Fruit fly (Drosophila melanogaster) whole organism, embryonic: ENCODE measurements around the gene CG32719.

Experiments used
- ATbp ChIP-seq: fragments of 200-800 bp; sonication (Bioruptor generic); optimal IDR thresholded peaks from 2 replicates; lab custom pipeline; 2017; ENCODE audit warnings: missing biosample characterization, mild to moderate bottlenecking, missing genetic modification characterization, missing genetic modification reagents
- Adf1 ChIP-seq: fragments of 200-800 bp; sonication (Bioruptor generic); IDR thresholded peaks from 2 replicates; pipeline ENCODE4 v1.3.6; 2022; ENCODE audit warnings: missing biosample characterization, missing genetic modification characterization
- Asciz ChIP-seq: fragments of 200-800 bp; sonication (Bioruptor generic); optimal IDR thresholded peaks from 2 replicates; lab custom pipeline; 2017; ENCODE audit warnings: missing biosample characterization, mild to moderate bottlenecking, missing genetic modification characterization, missing genetic modification reagents
- B-H2 ChIP-seq: fragments of 200-800 bp; sonication (Bioruptor generic); optimal IDR thresholded peaks from 2 replicates; lab custom pipeline; 2018; ENCODE audit warnings: missing biosample characterization, mild to moderate bottlenecking, missing genetic modification characterization
- CG11456 ChIP-seq: fragments of 200-800 bp; sonication (Bioruptor generic); IDR thresholded peaks from 3 replicates; pipeline ENCODE4 v1.3.6; 2022; ENCODE audit warnings: missing biosample characterization, missing genetic modification characterization
- CG11560 ChIP-seq: fragments of 200-800 bp; sonication (Bioruptor generic); IDR thresholded peaks from 3 replicates; pipeline ENCODE4 v1.3.6; 2022; ENCODE audit warnings: missing biosample characterization, missing genetic modification characterization
- CG11695 ChIP-seq: fragments of 200-800 bp; sonication (Bioruptor generic); IDR thresholded peaks from 3 replicates; pipeline ENCODE4 v1.3.6; 2022; ENCODE audit warnings: missing biosample characterization, missing genetic modification characterization
- CG12942 ChIP-seq: fragments of 200-800 bp; sonication (Bioruptor generic); optimal IDR thresholded peaks from 3 replicates; lab custom pipeline; 2016; ENCODE audit warnings: missing biosample characterization, missing genetic modification characterization
- CG13296 ChIP-seq: fragments of 200-800 bp; sonication (Bioruptor generic); optimal IDR thresholded peaks from 3 replicates; lab custom pipeline; 2018; ENCODE audit warnings: missing biosample characterization, mild to moderate bottlenecking, missing genetic modification characterization
- CG14014 ChIP-seq: fragments of 200-800 bp; sonication (Bioruptor generic); IDR thresholded peaks from 2 replicates; pipeline ENCODE4 v1.3.6; 2022; ENCODE audit warnings: missing biosample characterization, missing genetic modification characterization
- CG14050 ChIP-seq: fragments of 200-800 bp; sonication (Bioruptor generic); IDR thresholded peaks from 3 replicates; pipeline ENCODE4 v1.3.6; 2022; ENCODE audit warnings: missing biosample characterization, missing genetic modification characterization
- CG14441 ChIP-seq: fragments of 200-800 bp; sonication (Bioruptor generic); IDR thresholded peaks from 2 replicates; pipeline ENCODE4 v1.3.6; 2022; ENCODE audit warnings: missing biosample characterization, missing genetic modification characterization
- CG1602 ChIP-seq: fragments of 200-800 bp; sonication (Bioruptor generic); optimal IDR thresholded peaks from 3 replicates; lab custom pipeline; 2016; ENCODE audit warnings: missing biosample characterization, missing genetic modification characterization
- CG17385 ChIP-seq: fragments of 200-800 bp; sonication (Bioruptor generic); optimal IDR thresholded peaks from 3 replicates; lab custom pipeline; 2018; ENCODE audit warnings: missing biosample characterization, mild to moderate bottlenecking, missing genetic modification characterization
- CG2678 ChIP-seq: fragments of 200-800 bp; sonication (Bioruptor generic); optimal IDR thresholded peaks from 3 replicates; lab custom pipeline; 2019; ENCODE audit warnings: missing biosample characterization, mild to moderate bottlenecking, missing genetic modification characterization, moderate library complexity
- CG2875 ChIP-seq: fragments of 200-800 bp; sonication (Bioruptor generic); optimal IDR thresholded peaks from 2 replicates; lab custom pipeline; 2017; ENCODE audit warnings: missing biosample characterization, mild to moderate bottlenecking, missing genetic modification characterization, missing genetic modification reagents
- CG32767 ChIP-seq: fragments of 200-800 bp; sonication (Bioruptor generic); IDR thresholded peaks from 2 replicates; pipeline ENCODE4 v1.3.6; 2022; ENCODE audit warnings: missing biosample characterization, missing genetic modification characterization
- CG7271 ChIP-seq: fragments of 200-800 bp; sonication (Bioruptor generic); optimal IDR thresholded peaks from 2 replicates; lab custom pipeline; 2018; ENCODE audit warnings: missing biosample characterization, mild to moderate bottlenecking, missing genetic modification characterization, moderate library complexity
- CG8290 ChIP-seq, 3 experiments: fragments of 200-800 bp; sonication (Bioruptor generic); optimal IDR thresholded peaks; 2 replicates each; lab custom pipeline; 2016 to 2019; ENCODE audit warnings: missing biosample characterization in 3 of 3, missing genetic modification characterization in 3 of 3, mild to moderate bottlenecking in 2 of 3, moderate library complexity in 1 of 3
- CG9609 ChIP-seq: fragments of 200-800 bp; sonication (Bioruptor generic); optimal IDR thresholded peaks from 3 replicates; lab custom pipeline; 2016; ENCODE audit warnings: missing biosample characterization, missing genetic modification characterization
- CG9727 ChIP-seq: fragments of 200-800 bp; sonication (Bioruptor generic); optimal IDR thresholded peaks from 3 replicates; lab custom pipeline; 2017; ENCODE audit warnings: missing biosample characterization, mild to moderate bottlenecking, missing genetic modification characterization
- Doc2 ChIP-seq: fragments of 200-800 bp; sonication (Bioruptor generic); IDR thresholded peaks from 2 replicates; pipeline ENCODE4 v1.3.6; 2022; ENCODE audit warnings: missing biosample characterization, missing genetic modification characterization
- Hsf ChIP-seq: fragments of 200-800 bp; sonication (Bioruptor generic); optimal IDR thresholded peaks from 3 replicates; lab custom pipeline; 2016; ENCODE audit warnings: missing biosample characterization, missing genetic modification characterization
- Jarid2 ChIP-seq: fragments of 200-800 bp; sonication (Bioruptor generic); optimal IDR thresholded peaks from 3 replicates; lab custom pipeline; 2017; ENCODE audit warnings: mild to moderate bottlenecking, missing biosample characterization, missing genetic modification reagents, missing genetic modification characterization
- Lpt ChIP-seq: fragments of >200 bp; optimal IDR thresholded peaks from 2 replicates; lab custom pipeline; 2018; ENCODE audit warnings: missing biosample characterization, missing genetic modification characterization
- Optix ChIP-seq: fragments of 200-800 bp; sonication (Bioruptor generic); IDR thresholded peaks from 3 replicates; pipeline ENCODE4 v1.3.6; 2022; ENCODE audit warnings: missing biosample characterization, missing genetic modification characterization
- PHDP ChIP-seq: fragments of 200-800 bp; sonication (Bioruptor generic); optimal IDR thresholded peaks from 3 replicates; lab custom pipeline; 2018; ENCODE audit warnings: missing biosample characterization, mild to moderate bottlenecking, missing genetic modification characterization, moderate library complexity
- Ravus ChIP-seq: fragments of 200-800 bp; sonication (Bioruptor generic); IDR thresholded peaks from 2 replicates; pipeline ENCODE4 v1.3.6; 2022; ENCODE audit warnings: missing biosample characterization, missing genetic modification characterization
- Ssrp ChIP-seq: fragments of 200-800 bp; sonication (Bioruptor generic); optimal IDR thresholded peaks from 2 replicates; lab custom pipeline; 2018; ENCODE audit warnings: missing biosample characterization, mild to moderate bottlenecking, missing genetic modification characterization, moderate library complexity
- Stat92E ChIP-seq, 3 experiments: fragments of >200 bp in 2 of 3; fragments of 200-800 bp in 1 of 3; sonication (Bioruptor generic) in 1 of 3; optimal IDR thresholded peaks; 2 replicates each; lab custom pipeline; 2017 to 2019; ENCODE audit warnings: missing biosample characterization in 3 of 3, missing genetic modification characterization in 3 of 3, mild to moderate bottlenecking in 1 of 3, moderate library complexity in 1 of 3
- Trl ChIP-seq, 3 experiments: fragments of >200 bp in 2 of 3; fragments of 200-800 bp in 1 of 3; sonication (Bioruptor generic) in 1 of 3; optimal IDR thresholded peaks; 2 replicates in 1 of 3; 3 replicates in 2 of 3; lab custom pipeline; 2016 to 2017; ENCODE audit warnings: missing biosample characterization in 1 of 3, missing genetic modification characterization in 1 of 3
- Xrp1 ChIP-seq: fragments of 200-800 bp; sonication (Bioruptor generic); IDR thresholded peaks from 2 replicates; pipeline ENCODE4 v1.3.6; 2022; ENCODE audit warnings: missing biosample characterization, missing genetic modification characterization
- abd-A ChIP-seq: fragments of 200-800 bp; sonication (Bioruptor generic); optimal IDR thresholded peaks from 3 replicates; lab custom pipeline; 2019; ENCODE audit warnings: missing biosample characterization, mild to moderate bottlenecking, missing genetic modification characterization, moderate library complexity
- amos ChIP-seq: fragments of 200-800 bp; sonication (Bioruptor generic); IDR thresholded peaks from 2 replicates; pipeline ENCODE4 v1.3.6; 2022; ENCODE audit warnings: missing biosample characterization, missing genetic modification characterization; ENCODE audit not compliant: partially characterized antibody
- ara ChIP-seq: fragments of 200-800 bp; sonication (Bioruptor generic); IDR thresholded peaks from 2 replicates; pipeline ENCODE4 v1.3.6; 2022; ENCODE audit warnings: missing biosample characterization, missing genetic modification characterization
- ash1 ChIP-seq: fragments of 200-800 bp; sonication (Bioruptor generic); optimal IDR thresholded peaks from 2 replicates; lab custom pipeline; 2018; ENCODE audit warnings: missing biosample characterization, mild to moderate bottlenecking, missing genetic modification characterization
- br ChIP-seq: fragments of >200 bp; optimal IDR thresholded peaks from 2 replicates; lab custom pipeline; 2017
- caup ChIP-seq: fragments of 200-800 bp; sonication (Bioruptor generic); optimal IDR thresholded peaks from 3 replicates; lab custom pipeline; 2017; ENCODE audit warnings: missing biosample characterization, mild to moderate bottlenecking, missing genetic modification characterization, moderate library complexity; ENCODE audit not compliant: severe bottlenecking
- croc ChIP-seq: fragments of 200-800 bp; sonication (Bioruptor generic); conservative IDR thresholded peaks from 3 replicates; pipeline ENCODE4 v1.3.6; 2022; ENCODE audit warnings: missing biosample characterization, missing genetic modification characterization
- dysf ChIP-seq: fragments of 200-800 bp; sonication (Bioruptor generic); IDR thresholded peaks from 3 replicates; pipeline ENCODE4 v1.3.6; 2022; ENCODE audit warnings: missing biosample characterization, missing genetic modification characterization
- fd96Cb ChIP-seq: fragments of 200-800 bp; sonication (Bioruptor generic); optimal IDR thresholded peaks from 2 replicates; lab custom pipeline; 2018; ENCODE audit warnings: missing biosample characterization, mild to moderate bottlenecking, missing genetic modification characterization, moderate library complexity
- hb ChIP-seq: fragments of 200-800 bp; sonication (Bioruptor generic); IDR thresholded peaks from 3 replicates; pipeline ENCODE4 v1.3.6; 2022; ENCODE audit warnings: missing biosample characterization, missing genetic modification characterization; ENCODE audit not compliant: partially characterized antibody
- mld ChIP-seq: fragments of 200-800 bp; sonication (Bioruptor generic); IDR thresholded peaks from 3 replicates; pipeline ENCODE4 v1.3.6; 2022; ENCODE audit warnings: missing biosample characterization, missing genetic modification characterization; ENCODE audit not compliant: partially characterized antibody
- pb ChIP-seq: fragments of 200-800 bp; sonication (Bioruptor generic); optimal IDR thresholded peaks from 3 replicates; lab custom pipeline; 2016; ENCODE audit warnings: missing biosample characterization, missing genetic modification characterization
- salm ChIP-seq: fragments of 200-800 bp; sonication (Bioruptor generic); optimal IDR thresholded peaks from 2 replicates; lab custom pipeline; 2018; ENCODE audit warnings: missing biosample characterization, mild to moderate bottlenecking, missing genetic modification characterization
- sens ChIP-seq: fragments of 200-800 bp; sonication (Bioruptor generic); peaks from one replicate; lab custom pipeline; 2016; ENCODE audit warnings: missing biosample characterization, missing genetic modification characterization
- sima ChIP-seq: fragments of 200-800 bp; sonication (Bioruptor generic); optimal IDR thresholded peaks from 2 replicates; lab custom pipeline; 2016; ENCODE audit warnings: missing biosample characterization, missing genetic modification characterization
- toy ChIP-seq: fragments of 200-800 bp; sonication (Bioruptor generic); IDR thresholded peaks from 2 replicates; pipeline ENCODE4 v1.3.6; 2022; ENCODE audit warnings: missing biosample characterization, missing genetic modification characterization
- tup ChIP-seq: fragments of 200-800 bp; sonication (Bioruptor generic); optimal IDR thresholded peaks from 2 replicates; lab custom pipeline; 2016; ENCODE audit warnings: missing biosample characterization, mild to moderate bottlenecking, missing genetic modification characterization, moderate library complexity
- vvl ChIP-seq: fragments of 200-800 bp; sonication (Bioruptor generic); IDR thresholded peaks from 2 replicates; pipeline ENCODE4 v1.3.6; 2022; ENCODE audit warnings: missing biosample characterization, missing genetic modification characterization
- wor ChIP-seq: fragments of 200-800 bp; sonication (Bioruptor generic); IDR thresholded peaks from 2 replicates; pipeline ENCODE4 v1.3.6; 2022; ENCODE audit warnings: missing biosample characterization, missing genetic modification characterization

The CG32719 gene

DNA sequence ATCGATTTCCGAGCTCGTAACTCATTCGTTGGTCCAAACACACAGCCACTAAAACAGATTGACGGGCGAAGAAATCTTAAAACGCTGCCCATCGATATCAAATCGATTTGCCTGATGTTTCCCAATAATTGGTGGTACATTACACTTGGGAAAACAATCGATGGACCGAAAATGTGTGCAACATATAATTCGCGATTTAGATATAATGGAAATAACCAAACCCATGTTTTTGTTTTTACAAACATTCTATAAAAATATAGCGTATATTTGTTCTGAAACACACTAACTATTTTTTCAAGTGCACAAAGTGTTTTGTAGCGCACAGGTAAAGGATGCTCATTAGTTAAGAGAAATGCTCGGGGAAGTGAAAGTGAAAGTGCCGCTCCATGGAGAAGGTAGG, 4.3 kb upstream of the CG32719 start (continued):
- TF ChIP-seq CG11456 (GFP tag; lab: Robert Waterston, UW), result no peak
- TF ChIP-seq CG8290 (GFP tag; optimal IDR thresholded peaks at IDR 0.05; lab: Kevin White, UChicago), result no peak
- TF ChIP-seq CG8290 (tag; optimal IDR thresholded peaks at IDR 0.05; lab: Kevin White, UChicago), result no peak
- TF ChIP-seq Adf1 (GFP tag; lab: Robert Waterston, UW), result no peak
- TF ChIP-seq br (lab: Kevin White, UChicago), result no peak
- no peak for TF ChIP-seq B-H2 (GFP tag; lab: Kevin White, UChicago)
- no peak for TF ChIP-seq CG14014 (GFP tag; lab: Robert Waterston, UW)
- TF ChIP-seq CG9609 (GFP tag; lab: Kevin White, UChicago), result no peak
- no peak for TF ChIP-seq CG2678
- TF ChIP-seq ATbp (GFP tag; lab: Kevin White, UChicago), result no peak
- no peak for TF ChIP-seq Stat92E (GFP tag; optimal IDR thresholded peaks at IDR 0.05; lab: Kevin White, UChicago)
- no peak for TF ChIP-seq pb (GFP tag; lab: Kevin White, UChicago)
- no peak for TF ChIP-seq tup
- no peak for TF ChIP-seq CG2875 (GFP tag; lab: Kevin White, UChicago)
- peak; percentile 61 for TF ChIP-seq Xrp1 (GFP tag; lab: Robert Waterston, UW)
- no peak for TF ChIP-seq Jarid2 (GFP tag; lab: Kevin White, UChicago)
- TF ChIP-seq CG32767 (GFP tag; lab: Robert Waterston, UW), result no peak
- TF ChIP-seq CG17385 (GFP tag; lab: Kevin White, UChicago), result no peak
- TF ChIP-seq Doc2 (GFP tag; lab: Robert Waterston, UW), result no peak
- peak; percentile 56 for TF ChIP-seq CG7271
- peak; percentile 60 for TF ChIP-seq ara
- TF ChIP-seq caup (GFP tag; lab: Kevin White, UChicago), result no peak
- peak; percentile 35 for TF ChIP-seq fd96Cb (tag; lab: Kevin White, UChicago)
- TF ChIP-seq CG14441 (GFP tag; lab: Robert Waterston, UW), result no peak
- TF ChIP-seq dysf (GFP tag; lab: Robert Waterston, UW), result no peak
- TF ChIP-seq mld, result no peak
- TF ChIP-seq toy (GFP tag; lab: Robert Waterston, UW), result no peak
- no peak for TF ChIP-seq CG13296 (GFP tag; lab: Kevin White, UChicago)
- no peak for TF ChIP-seq Lpt (GFP tag; lab: Kevin White, UChicago)
- no peak for TF ChIP-seq PHDP (tag; lab: Kevin White, UChicago)
- TF ChIP-seq hb (GFP tag; lab: Robert Waterston, UW), result no peak
- no peak for TF ChIP-seq sima (GFP tag; lab: Kevin White, UChicago)
- TF ChIP-seq croc (GFP tag; lab: Robert Waterston, UW), result no peak; the same call in 2 of the 3 replicates
- TF ChIP-seq ash1, result no peak
- peak; percentile 24 for TF ChIP-seq Ssrp (tag; lab: Kevin White, UChicago)
- TF ChIP-seq CG1602 (GFP tag; lab: Kevin White, UChicago), result peak; percentile 16
- TF ChIP-seq CG11695 (GFP tag; lab: Robert Waterston, UW), result no peak
- peak; percentile 86 for TF ChIP-seq sens
- peak; percentile 37 for TF ChIP-seq Hsf (GFP tag; lab: Kevin White, UChicago)
- no peak for TF ChIP-seq salm (tag; lab: Kevin White, UChicago)
- TF ChIP-seq Asciz (GFP tag; lab: Kevin White, UChicago), result no peak
- no peak for TF ChIP-seq CG11560 (tag; lab: Robert Waterston, UW)
- no peak for TF ChIP-seq vvl
- TF ChIP-seq Optix (GFP tag; lab: Robert Waterston, UW), result no peak
- TF ChIP-seq abd-A (tag; lab: Kevin White, UChicago), result no peak
- TF ChIP-seq CG12942, result no peak
- peak; percentile 72 for TF ChIP-seq CG9727 (GFP tag; lab: Kevin White, UChicago)
- TF ChIP-seq wor, result no peak
- no peak for TF ChIP-seq amos (GFP tag; lab: Robert Waterston, UW)
- TF ChIP-seq Trl (optimal IDR thresholded peaks at IDR 0.05; lab: Kevin White, UChicago), result no peak
- TF ChIP-seq Trl (GFP tag; optimal IDR thresholded peaks at IDR 0.05; lab: Kevin White, UChicago), result no peak
- no peak for TF ChIP-seq CG14050
- TF ChIP-seq Ravus (GFP tag; lab: Robert Waterston, UW), result no peak
